5 fruit fly cellular contexts compared by ENCODE assay signal in the genomic region with DNA sequence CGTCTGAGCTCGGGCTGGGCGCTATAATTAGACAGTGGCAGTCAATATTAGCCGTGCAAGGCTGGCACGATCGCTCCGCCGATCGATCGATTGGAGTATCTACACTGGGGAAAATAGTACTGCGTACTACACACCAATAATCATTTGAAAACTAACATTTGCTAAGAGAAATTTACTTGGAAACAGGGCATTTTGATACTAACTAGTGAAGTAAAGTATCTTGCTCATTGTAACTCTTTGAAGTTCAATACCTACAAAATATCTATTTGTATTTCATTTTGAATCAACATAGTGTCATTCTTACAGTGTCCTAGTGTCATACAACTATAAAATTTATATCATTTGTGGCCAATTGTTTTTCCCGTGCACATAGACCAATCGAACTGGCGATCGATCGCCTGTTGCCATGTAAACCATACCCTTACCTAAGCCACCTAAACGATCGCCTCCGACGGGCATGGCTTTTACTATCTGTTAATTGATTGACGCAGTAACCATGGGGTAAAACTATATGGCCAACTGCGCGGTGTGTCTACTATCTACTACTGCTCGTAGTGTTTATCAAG.
TF ChIP-seq lines count a peak whose summit lies in the region.

No protein-coding gene starts in this region.

TF ChIP-seq in whole organism, adult, 20 proteins besides CTCF, POLR2A, EP300 and RAD21 (continued from another document):
- TF ChIP-seq Clk (GFP tag; optimal IDR thresholded peaks at IDR 0.05; lab: Kevin White, UChicago): peak; percentile 34
- peak; percentile 63 for TF ChIP-seq pad (GFP tag; optimal IDR thresholded peaks at IDR 0.05; lab: Kevin White, UChicago)
- peak; percentile 90 for TF ChIP-seq kay (GFP tag; lab: Kevin White, UChicago; ENCODE audit: borderline replicate concordance)

TF ChIP-seq in whole organism, embryonic, 481 proteins besides CTCF, POLR2A, EP300 and RAD21 (continued from another document and continues in another):
- TF ChIP-seq CG17568 (GFP tag; optimal IDR thresholded peaks at IDR 0.05; lab: Kevin White, UChicago) (peak; percentile 52), grau (tag; optimal IDR thresholded peaks at IDR 0.05; lab: Kevin White, UChicago) (peak; percentile 88), Pdp1 (GFP tag; optimal IDR thresholded peaks at IDR 0.05; lab: Kevin White, UChicago) (peak; percentile 83 to 85), CG6854 (GFP tag; optimal IDR thresholded peaks at IDR 0.05; lab: Kevin White, UChicago) (peak; percentile 43), MTF-1 (GFP tag; optimal IDR thresholded peaks at IDR 0.05; lab: Kevin White, UChicago; ENCODE audit: borderline replicate concordance) (no peak), Max (GFP tag; optimal IDR thresholded peaks at IDR 0.05; lab: Kevin White, UChicago) (peak; percentile 71), CG31365 (tag; optimal IDR thresholded peaks at IDR 0.05; lab: Kevin White, UChicago) (peak; percentile 38), Doc2 (GFP tag; IDR thresholded peaks at IDR 0.05; lab: Robert Waterston, UW) (no peak), CG7839 (tag; optimal IDR thresholded peaks at IDR 0.05; lab: Kevin White, UChicago) (peak; percentile 90), pnt (GFP tag; optimal IDR thresholded peaks at IDR 0.05; lab: Kevin White, UChicago) (peak; percentile 50), CG12104 (GFP tag; optimal IDR thresholded peaks at IDR 0.05; lab: Kevin White, UChicago) (peak; percentile 47), CG17328 (GFP tag; IDR thresholded peaks at IDR 0.05; lab: Robert Waterston, UW) (no peak; the same call in 1 of the 2 replicates), Fer3 (tag; optimal IDR thresholded peaks at IDR 0.05; lab: Kevin White, UChicago) (peak; percentile 71), dysf (GFP tag; IDR thresholded peaks at IDR 0.05; lab: Robert Waterston, UW) (peak; percentile 87), CG10959 (GFP tag; IDR thresholded peaks at IDR 0.05; lab: Robert Waterston, UW) (peak; percentile 44), toy (GFP tag; IDR thresholded peaks at IDR 0.05; lab: Robert Waterston, UW) (peak; percentile 57; the same call in 1 of the 2 replicates), Nf-YA (GFP tag; IDR thresholded peaks at IDR 0.05; lab: Robert Waterston, UW) (peak; percentile 64), Hr78 (GFP tag; optimal IDR thresholded peaks at IDR 0.05; lab: Kevin White, UChicago) (peak in 1 of 2 experiments; percentile 72), kni (GFP tag; optimal IDR thresholded peaks at IDR 0.05; lab: Kevin White, UChicago) (peak; percentile 19), CG8089 (GFP tag; optimal IDR thresholded peaks at IDR 0.05; lab: Kevin White, UChicago) (peak; percentile 45), E2f2 (GFP tag; IDR thresholded peaks at IDR 0.05; lab: Robert Waterston, UW) (peak; percentile 63), Blimp-1 (GFP tag; optimal IDR thresholded peaks at IDR 0.05; lab: Kevin White, UChicago) (peak; percentile 67), tgo (GFP tag; IDR thresholded peaks at IDR 0.05; lab: Robert Waterston, UW) (peak; percentile 86), NK7.1 (GFP tag; optimal IDR thresholded peaks at IDR 0.05; lab: Kevin White, UChicago) (peak; percentile 49), CG13894 (tag; optimal IDR thresholded peaks at IDR 0.05; lab: Kevin White, UChicago) (no peak), her (GFP tag; optimal IDR thresholded peaks at IDR 0.05; lab: Kevin White, UChicago) (peak; percentile 74), CG33557 (GFP tag; optimal IDR thresholded peaks at IDR 0.05; lab: Kevin White, UChicago) (no peak), sens-2 (GFP tag; IDR thresholded peaks at IDR 0.05; lab: Robert Waterston, UW) (0 out of 2 replicates have a peak, but pooled peaks have one; percentile 2), Ssrp (tag; optimal IDR thresholded peaks at IDR 0.05; lab: Kevin White, UChicago) (peak; percentile 71)

TF ChIP-seq in whole organism, prepupa, 60 proteins besides CTCF, POLR2A, EP300 and RAD21 (continued from another document and continues in another):
- TF ChIP-seq Ets96B (tag; optimal IDR thresholded peaks at IDR 0.05; lab: Kevin White, UChicago) (peak; percentile 78), CG10669 (GFP tag; optimal IDR thresholded peaks at IDR 0.05; lab: Kevin White, UChicago) (peak; percentile 73), CG6792 (GFP tag; optimal IDR thresholded peaks at IDR 0.05; lab: Kevin White, UChicago) (peak; percentile 61), Sox102F (GFP tag; optimal IDR thresholded peaks at IDR 0.05; lab: Kevin White, UChicago) (peak; percentile 39), CG11902 (GFP tag; optimal IDR thresholded peaks at IDR 0.05; lab: Kevin White, UChicago) (peak; percentile 32), CG6276 (GFP tag; optimal IDR thresholded peaks at IDR 0.05; lab: Kevin White, UChicago) (peak; percentile 60), fd59A (GFP tag; optimal IDR thresholded peaks at IDR 0.05; lab: Kevin White, UChicago) (peak; percentile 68), Eip93F (GFP tag; optimal IDR thresholded peaks at IDR 0.05; lab: Kevin White, UChicago) (no peak), spab (GFP tag; optimal IDR thresholded peaks at IDR 0.05; lab: Kevin White, UChicago) (peak; percentile 54), lz (GFP tag; optimal IDR thresholded peaks at IDR 0.05; lab: Kevin White, UChicago) (peak; percentile 41), acj6 (GFP tag; optimal IDR thresholded peaks at IDR 0.05; lab: Kevin White, UChicago) (peak; percentile 70), Lpt (GFP tag; optimal IDR thresholded peaks at IDR 0.05; lab: Kevin White, UChicago) (peak; percentile 38), CG34406 (GFP tag; optimal IDR thresholded peaks at IDR 0.05; lab: Kevin White, UChicago) (peak; percentile 64), CG4318 (GFP tag; optimal IDR thresholded peaks at IDR 0.05; lab: Kevin White, UChicago) (peak; percentile 48), CG3919 (GFP tag; optimal IDR thresholded peaks at IDR 0.05; lab: Kevin White, UChicago) (peak; percentile 61), CG31627 (GFP tag; optimal IDR thresholded peaks at IDR 0.05; lab: Kevin White, UChicago) (peak; percentile 52), CG10631 (GFP tag; optimal IDR thresholded peaks at IDR 0.05; lab: Kevin White, UChicago) (peak; percentile 68), CG8319 (GFP tag; optimal IDR thresholded peaks at IDR 0.05; lab: Kevin White, UChicago) (no peak), CG6163 (GFP tag; IDR thresholded peaks at IDR 0.05; lab: Robert Waterston, UW) (peak; percentile 72; the same call in 2 of the 3 replicates), CG16779 (tag; optimal IDR thresholded peaks at IDR 0.05; lab: Kevin White, UChicago) (no peak), CG6808 (GFP tag; optimal IDR thresholded peaks at IDR 0.05; lab: Kevin White, UChicago) (peak; percentile 43), CG8632 (GFP tag; optimal IDR thresholded peaks at IDR 0.05; lab: Kevin White, UChicago) (peak; percentile 58), Hr39 (GFP tag; optimal IDR thresholded peaks at IDR 0.05; lab: Kevin White, UChicago) (peak; percentile 64), Met (GFP tag; optimal IDR thresholded peaks at IDR 0.05; lab: Kevin White, UChicago) (peak; percentile 49), CG9139 (GFP tag; optimal IDR thresholded peaks at IDR 0.05; lab: Kevin White, UChicago) (no peak), dac (GFP tag; optimal IDR thresholded peaks at IDR 0.05; lab: Kevin White, UChicago) (peak; percentile 38), Blimp-1 (GFP tag; optimal IDR thresholded peaks at IDR 0.05; lab: Kevin White, UChicago) (no peak), cyc (GFP tag; optimal IDR thresholded peaks at IDR 0.05; lab: Kevin White, UChicago) (peak; percentile 5), Sox15 (GFP tag; optimal IDR thresholded peaks at IDR 0.05; lab: Kevin White, UChicago) (peak; percentile 52), CG15336 (GFP tag; IDR thresholded peaks at IDR 0.05; lab: Robert Waterston, UW) (peak; percentile 82), Ets21C (GFP tag; optimal IDR thresholded peaks at IDR 0.05; lab: Kevin White, UChicago) (peak; percentile 40)

TF ChIP-seq in whole organism, pupa, 21 proteins besides CTCF, POLR2A, EP300 and RAD21 (continued from another document):
- TF ChIP-seq D1 (tag; optimal IDR thresholded peaks at IDR 0.05; lab: Kevin White, UChicago) (peak; percentile 49), EcR (GFP tag; optimal IDR thresholded peaks at IDR 0.05; lab: Kevin White, UChicago) (no peak), CG15710 (tag; optimal IDR thresholded peaks at IDR 0.05; lab: Kevin White, UChicago) (peak; percentile 71)

TF ChIP-seq in whole organism, wandering third instar larva, 38 proteins besides CTCF, POLR2A, EP300 and RAD21 (continued from another document):
- TF ChIP-seq psq (GFP tag; optimal IDR thresholded peaks at IDR 0.05; lab: Kevin White, UChicago) (peak; percentile 51), Jra (GFP tag; optimal IDR thresholded peaks at IDR 0.05; lab: Kevin White, UChicago) (no peak), Dif (GFP tag; optimal IDR thresholded peaks at IDR 0.05; lab: Kevin White, UChicago; ENCODE audit: partially characterized antibody) (no peak), h (GFP tag; optimal IDR thresholded peaks at IDR 0.05; lab: Kevin White, UChicago) (peak; percentile 34), CG9705 (GFP tag; optimal IDR thresholded peaks at IDR 0.05; lab: Kevin White, UChicago) (no peak)
